Fruit fly (Drosophila melanogaster): ENCODE measurements around the gene mRpL47.

Gene mRpL47

dm6 chr3R:9563240-9563992 lies 47.7 kb upstream of the mRpL47 start, which contains the start of the genes CG9393 and Vps45 (continued):
- peak; percentile 55 for TF ChIP-seq ssp (GFP tag; IDR thresholded peaks at IDR 0.05)
- peak; percentile 92 for TF ChIP-seq bbx (GFP tag; IDR thresholded peaks at IDR 0.05; ENCODE audit: partially characterized antibody)
- no peak for TF ChIP-seq CG7987 (GFP tag; optimal IDR thresholded peaks at IDR 0.05)
- TF ChIP-seq CG16779 (GFP tag; IDR thresholded peaks at IDR 0.05): no peak
- TF ChIP-seq sug (tag; optimal IDR thresholded peaks at IDR 0.05): peak; percentile 83
- TF ChIP-seq grau (tag; optimal IDR thresholded peaks at IDR 0.05): peak; percentile 66
- peak; percentile 76 for TF ChIP-seq dm (GFP tag; optimal IDR thresholded peaks at IDR 0.05)
- no peak for TF ChIP-seq p53 (GFP tag; optimal IDR thresholded peaks at IDR 0.05)
- TF ChIP-seq lov (optimal IDR thresholded peaks at IDR 0.05): no peak
- no peak for TF ChIP-seq lov (GFP tag; IDR thresholded peaks at IDR 0.05)
- no peak for TF ChIP-seq ac (GFP tag; optimal IDR thresholded peaks at IDR 0.05)
- peak; percentile 52 for TF ChIP-seq NC2β (GFP tag; optimal IDR thresholded peaks at IDR 0.05)
- TF ChIP-seq CG4854 (GFP tag; optimal IDR thresholded peaks at IDR 0.05): peak; percentile 43
- TF ChIP-seq CG6683 (GFP tag; optimal IDR thresholded peaks at IDR 0.05): peak; percentile 5
- no peak for TF ChIP-seq CG6654 (GFP tag; optimal IDR thresholded peaks at IDR 0.05)
- TF ChIP-seq Lhr (GFP tag; optimal IDR thresholded peaks at IDR 0.05): no peak
- peak; percentile 97 for TF ChIP-seq unc-4 (GFP tag; IDR thresholded peaks at IDR 0.05; ENCODE audit: partially characterized antibody)
- no peak for TF ChIP-seq CG31224 (GFP tag; IDR thresholded peaks at IDR 0.05)
- peak; percentile 91 for TF ChIP-seq CG34224 (GFP tag; IDR thresholded peaks at IDR 0.05; ENCODE audit: partially characterized antibody)
- TF ChIP-seq CG2202 (tag; optimal IDR thresholded peaks at IDR 0.05): no peak
- no peak for TF ChIP-seq CG5953 (GFP tag; IDR thresholded peaks at IDR 0.05)
- TF ChIP-seq eyg (GFP tag; optimal IDR thresholded peaks at IDR 0.05): no peak
- TF ChIP-seq CG2116 (GFP tag; optimal IDR thresholded peaks at IDR 0.05): peak; percentile 95
- TF ChIP-seq kni (GFP tag; optimal IDR thresholded peaks at IDR 0.05): peak; percentile 59
- TF ChIP-seq dpn (GFP tag; optimal IDR thresholded peaks at IDR 0.05): peak; percentile 77
- no peak for TF ChIP-seq CG3726 (GFP tag; IDR thresholded peaks at IDR 0.05)
- peak; percentile 66 for TF ChIP-seq Xrp1 (GFP tag; IDR thresholded peaks at IDR 0.05)
- TF ChIP-seq Antp (GFP tag; optimal IDR thresholded peaks at IDR 0.05): peak; percentile 48
- peak; percentile 6; the same call in 1 of the 2 replicates for TF ChIP-seq Awh (GFP tag; IDR thresholded peaks at IDR 0.05)
- TF ChIP-seq jigr1 (GFP tag; IDR thresholded peaks at IDR 0.05): no peak
- TF ChIP-seq nerfin-2 (GFP tag; IDR thresholded peaks at IDR 0.05; ENCODE audit: partially characterized antibody): peak; percentile 94
- TF ChIP-seq amos (GFP tag; IDR thresholded peaks at IDR 0.05; ENCODE audit: partially characterized antibody): peak; percentile 94
- no peak for TF ChIP-seq wek (GFP tag; optimal IDR thresholded peaks at IDR 0.05)
- peak; percentile 27; the same call in 1 of the 3 replicates for TF ChIP-seq Aef1 (GFP tag; IDR thresholded peaks at IDR 0.05)
- peak; percentile 80 for TF ChIP-seq CG12391 (tag; optimal IDR thresholded peaks at IDR 0.05)
- TF ChIP-seq CkIIα-i1 (GFP tag; IDR thresholded peaks at IDR 0.05): no peak
- peak in 1 of 2 experiments; percentile 44 for TF ChIP-seq insv (GFP tag; optimal IDR thresholded peaks at IDR 0.05)
- TF ChIP-seq Mad (GFP tag; optimal IDR thresholded peaks at IDR 0.05): peak; percentile 72
- TF ChIP-seq Chrac-16 (GFP tag; optimal IDR thresholded peaks at IDR 0.05): peak; percentile 63
- no peak; the same call in 1 of the 2 replicates for TF ChIP-seq Atf6 (GFP tag; IDR thresholded peaks at IDR 0.05)
- 0 out of 2 replicates have a peak, but pooled peaks have one; percentile 23 for TF ChIP-seq Rx (GFP tag; IDR thresholded peaks at IDR 0.05)
- TF ChIP-seq gsb (GFP tag; IDR thresholded peaks at IDR 0.05): no peak
- no peak for TF ChIP-seq unpg (GFP tag; optimal IDR thresholded peaks at IDR 0.05)
- no peak for TF ChIP-seq abd-A (tag; optimal IDR thresholded peaks at IDR 0.05)
- peak; percentile 67 for TF ChIP-seq al (GFP tag; IDR thresholded peaks at IDR 0.05)
- TF ChIP-seq bab2 (GFP tag; optimal IDR thresholded peaks at IDR 0.05): peak; percentile 63
- TF ChIP-seq zfh2 (GFP tag; optimal IDR thresholded peaks at IDR 0.05): peak; percentile 79
- no peak for TF ChIP-seq CG11695 (GFP tag; IDR thresholded peaks at IDR 0.05)
- no peak for TF ChIP-seq toy (GFP tag; IDR thresholded peaks at IDR 0.05)
- no peak for TF ChIP-seq CG12769 (tag; optimal IDR thresholded peaks at IDR 0.05)
